Fruit fly (Drosophila melanogaster): ENCODE data around the gene Hsp23.

Gene Hsp23

DNA sequence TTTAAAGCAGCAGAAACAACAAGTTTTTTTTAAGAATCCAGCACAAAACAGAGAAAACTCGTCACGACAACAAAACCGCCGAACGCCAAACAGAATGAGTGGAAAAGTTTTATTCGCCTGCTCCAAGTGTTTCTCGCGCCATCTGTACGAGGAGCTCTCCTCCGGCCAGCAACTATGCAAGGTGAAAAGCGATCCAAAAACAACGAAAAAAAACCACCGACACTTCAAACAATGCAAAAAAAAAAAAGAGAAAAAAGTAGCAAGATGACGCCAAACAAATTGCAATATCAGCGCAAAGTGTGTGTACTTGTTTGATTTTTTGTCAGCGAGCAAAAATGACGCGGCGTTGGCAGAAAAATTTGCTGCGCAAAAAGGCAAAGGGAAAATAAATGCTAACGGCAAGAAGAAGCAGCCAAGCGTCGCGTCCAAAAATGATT, 14.2 kb upstream of the Hsp23 start:
- no peak for TF ChIP-seq esn (GFP tag; optimal IDR thresholded peaks at IDR 0.05)
- peak; percentile 88 for TF ChIP-seq CG6276 (GFP tag; optimal IDR thresholded peaks at IDR 0.05)
- TF ChIP-seq spab (GFP tag; optimal IDR thresholded peaks at IDR 0.05), result peak; percentile 59
- TF ChIP-seq CG34406 (GFP tag; optimal IDR thresholded peaks at IDR 0.05), result peak; percentile 20
- peak; percentile 54 for TF ChIP-seq CG6854 (GFP tag; optimal IDR thresholded peaks at IDR 0.05)
- TF ChIP-seq CG3032 (tag; optimal IDR thresholded peaks at IDR 0.05), result peak; percentile 8
- TF ChIP-seq CG15336 (GFP tag; IDR thresholded peaks at IDR 0.05), result peak; percentile 72
- peak; percentile 77 for TF ChIP-seq CG6808 (GFP tag; optimal IDR thresholded peaks at IDR 0.05)
- TF ChIP-seq Eip78C (GFP tag), result peak; percentile 27
- TF ChIP-seq Ets96B (tag; optimal IDR thresholded peaks at IDR 0.05), result peak; percentile 24
- no peak for TF ChIP-seq Eip93F (GFP tag; optimal IDR thresholded peaks at IDR 0.05)
- TF ChIP-seq ss (GFP tag; optimal IDR thresholded peaks at IDR 0.05), result peak; percentile 78 to 81
- TF ChIP-seq net (GFP tag; optimal IDR thresholded peaks at IDR 0.05), result no peak
- TF ChIP-seq CG8119 (GFP tag; IDR thresholded peaks at IDR 0.05), result peak; percentile 72; the same call in 2 of the 3 replicates
- no peak for TF ChIP-seq Hr4 (GFP tag; optimal IDR thresholded peaks at IDR 0.05)
- peak; percentile 84 for TF ChIP-seq CG16779 (tag; optimal IDR thresholded peaks at IDR 0.05)
- TF ChIP-seq Eip75B (GFP tag; optimal IDR thresholded peaks at IDR 0.05), result no peak
- TF ChIP-seq CG8632 (GFP tag; optimal IDR thresholded peaks at IDR 0.05), result no peak
- TF ChIP-seq CG4318 (GFP tag; optimal IDR thresholded peaks at IDR 0.05), result no peak
- TF ChIP-seq dac (GFP tag; optimal IDR thresholded peaks at IDR 0.05), result peak; percentile 26
- peak; percentile 84 for TF ChIP-seq CG9139 (GFP tag; optimal IDR thresholded peaks at IDR 0.05)
- TF ChIP-seq CG1621 (tag; optimal IDR thresholded peaks at IDR 0.05), result peak; percentile 41
- peak; percentile 30 for TF ChIP-seq Sox14 (GFP tag; optimal IDR thresholded peaks at IDR 0.05)
- peak; percentile 46 for TF ChIP-seq CG10669 (GFP tag; optimal IDR thresholded peaks at IDR 0.05)
- peak; percentile 81 for TF ChIP-seq eg (GFP tag; IDR thresholded peaks at IDR 0.05)
- no peak for TF ChIP-seq Ets21C (GFP tag; optimal IDR thresholded peaks at IDR 0.05)
- TF ChIP-seq dsx (GFP tag; optimal IDR thresholded peaks at IDR 0.05; ENCODE audit: poor library complexity, severe bottlenecking), result peak; percentile 41
- TF ChIP-seq lz (GFP tag; optimal IDR thresholded peaks at IDR 0.05), result no peak
- peak; percentile 59; the same call in 1 of the 3 replicates for TF ChIP-seq CG6163 (GFP tag; IDR thresholded peaks at IDR 0.05)

- TF ChIP-seq CG10631 (GFP tag; optimal IDR thresholded peaks at IDR 0.05) (no peak), svp (GFP tag) (peak; percentile 77)
These were observed 13.0 kb upstream of the Hsp23 start for dm6 chr3L:9368665-9369064.

- TF ChIP-seq CG3032 (tag; optimal IDR thresholded peaks at IDR 0.05), result peak; percentile 41
- TF ChIP-seq dsx (GFP tag; optimal IDR thresholded peaks at IDR 0.05; ENCODE audit: poor library complexity, severe bottlenecking), result no peak
- peak; percentile 5 for TF ChIP-seq Eip93F (GFP tag; optimal IDR thresholded peaks at IDR 0.05)
- TF ChIP-seq CG8632 (GFP tag; optimal IDR thresholded peaks at IDR 0.05), result no peak
- TF ChIP-seq salr (GFP tag; optimal IDR thresholded peaks at IDR 0.05), result no peak
- TF ChIP-seq Met (GFP tag; optimal IDR thresholded peaks at IDR 0.05), result no peak
- peak; percentile 43 for TF ChIP-seq CG3919 (GFP tag; optimal IDR thresholded peaks at IDR 0.05)
- TF ChIP-seq lz (GFP tag; optimal IDR thresholded peaks at IDR 0.05), result peak; percentile 38
- peak; percentile 47 for TF ChIP-seq OdsH (GFP tag; optimal IDR thresholded peaks at IDR 0.05)
- peak; percentile 25 for TF ChIP-seq achi (GFP tag; optimal IDR thresholded peaks at IDR 0.05)
- TF ChIP-seq esn (GFP tag; optimal IDR thresholded peaks at IDR 0.05), result peak; percentile 55
- peak; percentile 60 for TF ChIP-seq svp (GFP tag)
- TF ChIP-seq Eip75B (GFP tag; optimal IDR thresholded peaks at IDR 0.05), result peak; percentile 30
- TF ChIP-seq vri (GFP tag; optimal IDR thresholded peaks at IDR 0.05), result peak; percentile 11
- peak; percentile 96 for TF ChIP-seq fkh (GFP tag; optimal IDR thresholded peaks at IDR 0.05)
- TF ChIP-seq net (GFP tag; optimal IDR thresholded peaks at IDR 0.05), result peak; percentile 14
- peak; percentile 33 for TF ChIP-seq Ets96B (tag; optimal IDR thresholded peaks at IDR 0.05)
- peak; percentile 17 for TF ChIP-seq CG31627 (GFP tag; optimal IDR thresholded peaks at IDR 0.05)
- no peak for TF ChIP-seq Hr4 (GFP tag; optimal IDR thresholded peaks at IDR 0.05)
- TF ChIP-seq cyc (GFP tag; optimal IDR thresholded peaks at IDR 0.05), result peak; percentile 26
- no peak for TF ChIP-seq CG6792 (GFP tag; optimal IDR thresholded peaks at IDR 0.05)
- TF ChIP-seq topi (GFP tag; optimal IDR thresholded peaks at IDR 0.05), result peak; percentile 33
- peak; percentile 71 for TF ChIP-seq Eip78C (GFP tag)
- TF ChIP-seq CG8119 (GFP tag; IDR thresholded peaks at IDR 0.05), result peak; percentile 25; the same call in 1 of the 3 replicates
- no peak for TF ChIP-seq CG7368 (GFP tag; optimal IDR thresholded peaks at IDR 0.05)
- TF ChIP-seq Sox14 (GFP tag; optimal IDR thresholded peaks at IDR 0.05), result peak; percentile 48
- TF ChIP-seq CG11762 (GFP tag; optimal IDR thresholded peaks at IDR 0.05; ENCODE audit: insufficient read depth), result no peak
These were observed 10.7 kb upstream of the Hsp23 start, which contains the start of gene Fdx1 for dm6 chr3L:9370907-9371365. Gene Fdx1 (minus strand): TSS chr3L:9371238.
